Worm (Caenorhabditis elegans): ENCODE measurements around the gene prdx-2.

Gene prdx-2

ce11 chrII:5377467-5378238 lies at the start of gene prdx-2:
TSS of gene prdx-2 (plus strand) at chrII:5378195.
- no peak for TF ChIP-seq nhr-28 (tag; optimal IDR thresholded peaks at IDR 0.05)
- TF ChIP-seq php-3 (GFP tag; IDR thresholded peaks at IDR 0.05), result no peak
- TF ChIP-seq unc-62 (GFP tag; optimal IDR thresholded peaks at IDR 0.05 in 1 of 2), result peak in 1 of 2 experiments; percentile 98
- no peak for TF ChIP-seq unc-62 (tag; optimal IDR thresholded peaks at IDR 0.05)
- no peak for TF ChIP-seq daf-16 (GFP tag; optimal IDR thresholded peaks at IDR 0.05)
- TF ChIP-seq daf-16 (tag; optimal IDR thresholded peaks at IDR 0.05), result peak; percentile 32
- peak; percentile 56 for TF ChIP-seq unc-130 (GFP tag; optimal IDR thresholded peaks at IDR 0.05)
- no peak for TF ChIP-seq mdt-29 (GFP tag; IDR thresholded peaks at IDR 0.05)
- TF ChIP-seq skn-1 (tag; optimal IDR thresholded peaks at IDR 0.05), result no peak
- TF ChIP-seq lin-38 (GFP tag; IDR thresholded peaks at IDR 0.05), result peak; percentile 58; the same call in 1 of the 2 replicates
- TF ChIP-seq nhr-41 (GFP tag; IDR thresholded peaks at IDR 0.05), result no peak
- TF ChIP-seq D1046.2 (GFP tag; IDR thresholded peaks at IDR 0.05), result no peak
- peak; percentile 58; the same call in 1 of the 2 replicates for TF ChIP-seq Y48G9A.11 (GFP tag; IDR thresholded peaks at IDR 0.05)
- TF ChIP-seq attf-4 (tag; optimal IDR thresholded peaks at IDR 0.05), result no peak
- TF ChIP-seq unc-39 (tag; optimal IDR thresholded peaks at IDR 0.05), result no peak
- TF ChIP-seq nhr-10 (tag; optimal IDR thresholded peaks at IDR 0.05), result no peak
- peak; percentile 22 for TF ChIP-seq aha-1 (tag)
- no peak for TF ChIP-seq lim-7 (GFP tag; IDR thresholded peaks at IDR 0.05)
- TF ChIP-seq daf-19 (GFP tag; conservative IDR thresholded peaks at IDR 0.05), result no peak
- TF ChIP-seq lsy-2 (tag; optimal IDR thresholded peaks at IDR 0.05), result peak in 1 of 2 experiments; percentile 45
- peak; percentile 18 for TF ChIP-seq F49E8.2 (tag; optimal IDR thresholded peaks at IDR 0.05; ENCODE audit: borderline replicate concordance)
- no peak for TF ChIP-seq duxl-1 (tag; optimal IDR thresholded peaks at IDR 0.05; ENCODE audit: poor library complexity)
- no peak for TF ChIP-seq daf-12 (tag; optimal IDR thresholded peaks at IDR 0.05)
- TF ChIP-seq sdz-12 (GFP tag; optimal IDR thresholded peaks at IDR 0.05), result no peak
- no peak for TF ChIP-seq lin-29 (GFP tag; IDR thresholded peaks at IDR 0.05)
- no peak for TF ChIP-seq dpl-1 (GFP tag; optimal IDR thresholded peaks at IDR 0.05)
- no peak for TF ChIP-seq ctbp-1 (GFP tag; IDR thresholded peaks at IDR 0.05)
- TF ChIP-seq nhr-237 (tag; optimal IDR thresholded peaks at IDR 0.05), result no peak
- no peak for TF ChIP-seq T20F7.1 (GFP tag; optimal IDR thresholded peaks at IDR 0.05)
- no peak for TF ChIP-seq lir-3 (tag; optimal IDR thresholded peaks at IDR 0.05)
- no peak for TF ChIP-seq mdl-1 (tag; optimal IDR thresholded peaks at IDR 0.05)
- 0 out of 2 replicates have a peak, but pooled peaks have one; percentile 30 for TF ChIP-seq hmg-1.1 (GFP tag; IDR thresholded peaks at IDR 0.05)
- no peak for TF ChIP-seq R02D3.7 (tag; optimal IDR thresholded peaks at IDR 0.05)
- no peak for TF ChIP-seq zfp-3 (GFP tag; conservative IDR thresholded peaks at IDR 0.05)
- no peak for TF ChIP-seq spr-3 (GFP tag; optimal IDR thresholded peaks at IDR 0.05)
- TF ChIP-seq Y75B8A.6 (GFP tag; IDR thresholded peaks at IDR 0.05), result no peak
- no peak for TF ChIP-seq zfp-2 (tag; optimal IDR thresholded peaks at IDR 0.05)
- no peak for TF ChIP-seq mep-1 (tag; optimal IDR thresholded peaks at IDR 0.05)
- TF ChIP-seq ceh-32 (tag; optimal IDR thresholded peaks at IDR 0.05; ENCODE audit: poor library complexity), result no peak

DNA sequence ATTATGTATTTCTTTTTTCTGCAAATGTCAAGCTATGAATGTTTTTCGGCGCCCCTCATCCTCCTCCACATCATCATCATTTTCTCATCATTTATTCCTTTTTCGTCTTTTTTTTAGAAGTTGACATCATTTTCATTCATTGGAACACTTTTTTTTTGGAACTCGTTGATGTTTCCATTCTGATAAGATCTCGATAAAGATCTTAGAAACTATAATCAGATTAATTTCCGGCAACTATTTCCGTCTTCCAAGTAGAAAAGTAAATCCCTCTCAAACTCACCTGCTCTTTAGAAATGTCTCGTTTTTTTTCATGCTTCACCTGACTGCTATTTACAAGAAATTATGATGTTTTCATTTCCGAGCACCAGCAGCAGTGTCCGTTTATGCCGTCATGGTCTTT lies 49.1 kb upstream of the prdx-2 start:
- TF ChIP-seq aha-1 (tag), result peak; percentile 76
- TF ChIP-seq tra-1 (GFP tag; IDR thresholded peaks at IDR 0.05), result no peak
- TF ChIP-seq lsy-2 (tag; optimal IDR thresholded peaks at IDR 0.05), result peak in 1 of 2 experiments; percentile 24

Measured in whole organism, L4 larva.